Worm (Caenorhabditis elegans): ENCODE data around the gene srv-10.
A peak's percentile ranks its signal among the peaks of the same experiment; 100 is the strongest.

Gene srv-10

DNA sequence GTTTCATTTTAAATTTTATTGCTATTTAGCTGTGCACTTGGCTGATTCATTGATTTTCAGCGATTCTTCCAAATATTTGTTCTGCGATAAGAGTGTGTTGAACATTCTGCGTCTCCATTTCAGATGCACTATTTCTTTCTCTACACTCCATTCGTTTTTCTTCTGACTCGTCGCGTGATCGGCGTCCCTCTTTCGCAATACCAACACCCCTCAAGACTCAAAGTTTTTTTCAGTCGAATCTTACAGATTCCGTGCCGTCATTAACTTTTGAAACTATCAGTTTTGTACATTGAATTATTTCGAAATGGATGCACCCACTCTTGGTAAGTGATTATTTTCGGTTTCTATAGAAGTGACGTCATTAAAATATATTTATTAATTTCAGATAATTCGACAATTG lies 39.3 kb downstream of the srv-10 start, which contains the start of gene frm-10 (continued):
- TF ChIP-seq hpl-2 (GFP tag; optimal IDR thresholded peaks at IDR 0.05) = peak; percentile 56
- no peak for TF ChIP-seq mef-2 (tag; optimal IDR thresholded peaks at IDR 0.05)
- peak; percentile 60 for TF ChIP-seq fkh-8 (tag; optimal IDR thresholded peaks at IDR 0.05)
- TF ChIP-seq ceh-63 (GFP tag; optimal IDR thresholded peaks at IDR 0.05) = no peak
- TF ChIP-seq mdl-1 (tag; optimal IDR thresholded peaks at IDR 0.05) = peak in 1 of 2 experiments; percentile 84
- no peak for TF ChIP-seq ces-1 (GFP tag; optimal IDR thresholded peaks at IDR 0.05)
- TF ChIP-seq Y116A8C.19 (tag; optimal IDR thresholded peaks at IDR 0.05; ENCODE audit: borderline replicate concordance) = no peak
- TF ChIP-seq mab-9 (GFP tag; IDR thresholded peaks at IDR 0.05) = no peak

ce11 chrV:13464123-13464522 lies 40.4 kb downstream of the srv-10 start:
- TF ChIP-seq vab-15 (tag; optimal IDR thresholded peaks at IDR 0.05) (no peak), nhr-11 (tag; optimal IDR thresholded peaks at IDR 0.05) (no peak), nhr-84 (tag; optimal IDR thresholded peaks at IDR 0.05) (no peak), pax-3 (tag; optimal IDR thresholded peaks at IDR 0.05) (no peak), fkh-8 (tag; optimal IDR thresholded peaks at IDR 0.05) (no peak), ets-5 (GFP tag; IDR thresholded peaks at IDR 0.05) (no peak), mef-2 (tag; optimal IDR thresholded peaks at IDR 0.05) (no peak), ztf-11 (tag; optimal IDR thresholded peaks at IDR 0.05) (no peak), unc-30 (tag; optimal IDR thresholded peaks at IDR 0.05) (no peak), unc-130 (tag; optimal IDR thresholded peaks at IDR 0.05) (no peak), jun-1 (tag; optimal IDR thresholded peaks at IDR 0.05) (no peak), ceh-82 (tag; optimal IDR thresholded peaks at IDR 0.05) (no peak), snpc-4 (tag; optimal IDR thresholded peaks at IDR 0.05) (no peak), C34B4.2 (tag; optimal IDR thresholded peaks at IDR 0.05) (no peak), dpl-1 (GFP tag; optimal IDR thresholded peaks at IDR 0.05) (peak in 1 of 3 experiments; percentile 1), nhr-85 (tag) (peak; percentile 67), nhr-20 (tag; optimal IDR thresholded peaks at IDR 0.05) (no peak), lin-35 (GFP tag; optimal IDR thresholded peaks at IDR 0.05) (no peak), lin-14 (GFP tag; optimal IDR thresholded peaks at IDR 0.05) (peak; percentile 65), sptf-1 (tag; optimal IDR thresholded peaks at IDR 0.05) (no peak), sox-4 (tag; optimal IDR thresholded peaks at IDR 0.05) (no peak), ztf-4 (tag; optimal IDR thresholded peaks at IDR 0.05) (no peak), sup-37 (GFP tag; optimal IDR thresholded peaks at IDR 0.05) (no peak), nhr-237 (tag; optimal IDR thresholded peaks at IDR 0.05) (no peak), snu-23 (GFP tag; optimal IDR thresholded peaks at IDR 0.05) (peak; percentile 4), ceh-90 (tag; optimal IDR thresholded peaks at IDR 0.05) (no peak), hpl-2 (GFP tag; optimal IDR thresholded peaks at IDR 0.05) (no peak), skn-1 (tag; optimal IDR thresholded peaks at IDR 0.05) (peak; percentile 73), lsy-2 (tag; optimal IDR thresholded peaks at IDR 0.05) (peak in 1 of 2 experiments; percentile 8), nhr-90 (tag; optimal IDR thresholded peaks at IDR 0.05; ENCODE audit: poor library complexity) (no peak), lin-13 (GFP tag; optimal IDR thresholded peaks at IDR 0.05) (no peak), nhr-76 (tag; optimal IDR thresholded peaks at IDR 0.05) (no peak), alr-1 (tag; optimal IDR thresholded peaks at IDR 0.05; ENCODE audit: borderline replicate concordance) (no peak), rnt-1 (tag; optimal IDR thresholded peaks at IDR 0.05) (peak; percentile 1), swsn-7 (tag; optimal IDR thresholded peaks at IDR 0.05) (no peak), mep-1 (tag; optimal IDR thresholded peaks at IDR 0.05) (no peak), fkh-4 (tag; optimal IDR thresholded peaks at IDR 0.05; ENCODE audit: borderline replicate concordance) (no peak), elt-2 (tag; optimal IDR thresholded peaks at IDR 0.05) (no peak), mdl-1 (tag; optimal IDR thresholded peaks at IDR 0.05) (no peak), efl-3 (GFP tag; optimal IDR thresholded peaks at IDR 0.05) (no peak), elt-3 (tag; optimal IDR thresholded peaks at IDR 0.05) (peak in 1 of 6 experiments; percentile 1), C04F5.9 (tag; optimal IDR thresholded peaks at IDR 0.05) (no peak), ces-1 (GFP tag; optimal IDR thresholded peaks at IDR 0.05) (no peak), blmp-1 (tag; optimal IDR thresholded peaks at IDR 0.05) (peak; percentile 35), dsc-1 (tag; optimal IDR thresholded peaks at IDR 0.05) (no peak), nhr-71 (tag; optimal IDR thresholded peaks at IDR 0.05) (peak; percentile 20), tbx-2 (tag; optimal IDR thresholded peaks at IDR 0.05) (no peak), F16B12.6 (tag; optimal IDR thresholded peaks at IDR 0.05) (no peak)

All from whole organism, L1 larva.